Fruit fly (Drosophila melanogaster) whole organism, wandering third instar larva: ENCODE results near the gene CG31815.

Source experiments
- N ChIP-seq: fragments of >200 bp; optimal IDR thresholded peaks from 2 replicates; lab custom pipeline; 2018; ENCODE audit warnings: missing biosample characterization, missing external identifiers, missing genetic modification characterization
- Sp1 ChIP-seq: fragments of 200-800 bp; sonication (Bioruptor generic); optimal IDR thresholded peaks from 3 replicates; lab custom pipeline; 2019; ENCODE audit warnings: missing biosample characterization, mild to moderate bottlenecking, missing genetic modification characterization, moderate library complexity
- br ChIP-seq: fragments of 200-800 bp; sonication (Bioruptor generic); optimal IDR thresholded peaks from 2 replicates; lab custom pipeline; 2016; ENCODE audit warnings: missing biosample characterization, missing genetic modification characterization
- brk ChIP-seq: fragments of 200-800 bp; sonication (Bioruptor generic); optimal IDR thresholded peaks from 2 replicates; lab custom pipeline; 2016; ENCODE audit warnings: missing biosample characterization, mild to moderate bottlenecking, missing genetic modification characterization
- dsf ChIP-seq: sonication (Bioruptor generic); optimal IDR thresholded peaks from 2 replicates; lab custom pipeline; 2016; ENCODE audit warnings: missing biosample characterization, missing genetic modification characterization, borderline replicate concordance
- h ChIP-seq: fragments of 200-800 bp; sonication (Bioruptor generic); optimal IDR thresholded peaks from 3 replicates; lab custom pipeline; 2016; ENCODE audit warnings: missing biosample characterization, mild to moderate bottlenecking, missing genetic modification characterization
- lola ChIP-seq: fragments of >200 bp; optimal IDR thresholded peaks from 2 replicates; lab custom pipeline; 2017; ENCODE audit warnings: missing biosample characterization, missing genetic modification characterization
- psq ChIP-seq: fragments of 200-800 bp; sonication (Bioruptor generic); optimal IDR thresholded peaks from 3 replicates; lab custom pipeline; 2017; ENCODE audit warnings: missing biosample characterization, mild to moderate bottlenecking, missing genetic modification characterization, moderate library complexity
- tai ChIP-seq: sonication (Bioruptor generic); optimal IDR thresholded peaks from 2 replicates; lab custom pipeline; 2016; ENCODE audit warnings: missing biosample characterization, missing genetic modification characterization
- woc ChIP-seq: sonication (Bioruptor generic); optimal IDR thresholded peaks from 2 replicates; lab custom pipeline; 2016; ENCODE audit warnings: missing biosample characterization, mild to moderate bottlenecking, missing genetic modification characterization

dm6 chr2L:16598738-16599124, 6.9 kb upstream of the CG31815 start:
- TF ChIP-seq dsf (no peak), lola (GFP tag; lab: Kevin White, UChicago) (no peak), psq (no peak), tai (GFP tag; lab: Kevin White, UChicago) (no peak), woc (GFP tag; lab: Kevin White, UChicago) (no peak), h (GFP tag; lab: Kevin White, UChicago) (no peak), br (GFP tag; lab: Kevin White, UChicago) (no peak), brk (no peak), Sp1 (no peak), N (GFP tag; lab: Kevin White, UChicago) (no peak)
